Worm (Caenorhabditis elegans) whole organism, dauer: ENCODE measurements around the gene rep-1.

Experiments used
- unc-62 ChIP-seq: sonication (generic microtip); optimal IDR thresholded peaks from 2 replicates; lab custom pipeline; 2017; ENCODE audit warnings: missing biosample characterization, missing genetic modification reagents, missing genetic modification characterization

rep-1 gene

ce11 chrIII:1618915-1619314 lies 48.8 kb downstream of the rep-1 start, which contains the start of gene Y22D7AL.10:
Gene Y22D7AL.10 (minus strand): TSS chrIII:1618929.
- TF ChIP-seq unc-62 (GFP tag; lab: Kevin White, UChicago) = peak; percentile 24

ce11 chrIII:1619442-1619841 lies 49.3 kb downstream of the rep-1 start, which contains the start of gene hsp-60:
Gene hsp-60 (plus strand): TSS chrIII:1619742.
- TF ChIP-seq unc-62 (GFP tag; lab: Kevin White, UChicago) = no peak

ce11 chrIII:1619890-1620289 lies 49.8 kb downstream of the rep-1 start:
- no peak for TF ChIP-seq unc-62 (GFP tag; lab: Kevin White, UChicago)

- TF ChIP-seq unc-62 (GFP tag; lab: Kevin White, UChicago) = no peak
These were observed 51.2 kb downstream of the rep-1 start for ce11 chrIII:1621330-1621729.

- no peak for TF ChIP-seq unc-62 (GFP tag; lab: Kevin White, UChicago)
These were observed 52.2 kb downstream of the rep-1 start for ce11 chrIII:1622329-1622728.

- TF ChIP-seq unc-62 (GFP tag; lab: Kevin White, UChicago) = no peak
These were observed 55.7 kb downstream of the rep-1 start for ce11 chrIII:1625660-1626275.
